Worm (Caenorhabditis elegans): ENCODE data around the gene glc-1.

- no peak for TF ChIP-seq ztf-4 (tag; optimal IDR thresholded peaks at IDR 0.05)
- no peak for TF ChIP-seq lin-15B (tag; optimal IDR thresholded peaks at IDR 0.05)
- no peak for TF ChIP-seq nhr-90 (tag; optimal IDR thresholded peaks at IDR 0.05; ENCODE audit: poor library complexity)
- no peak for TF ChIP-seq zag-1 (tag; optimal IDR thresholded peaks at IDR 0.05)
Observed at ce11 chrV:16209837-16210236, 9.6 kb upstream of the glc-1 start, which contains the start of gene oac-15.
